Worm (Caenorhabditis elegans) whole organism, midembryonic: Measurements from ENCODE around the gene bpl-1.

ENCODE experiments used
- cog-1 ChIP-seq: sonication (generic microtip); optimal IDR thresholded peaks from 2 replicates; lab custom pipeline; 2016; ENCODE audit warnings: missing genetic modification characterization, missing compliant biosample characterization
- flt-1 ChIP-seq: fragments of 200-800 bp; sonication (Bioruptor generic); IDR thresholded peaks from 2 replicates; pipeline ENCODE4 v1.3.6; 2022; ENCODE audit warnings: missing genetic modification characterization, missing compliant biosample characterization
- ref-1 ChIP-seq: fragments of 200-800 bp; sonication (Bioruptor generic); conservative IDR thresholded peaks from 2 replicates; pipeline ENCODE4 v1.3.6; 2022; ENCODE audit warnings: missing genetic modification reagents, missing genetic modification characterization, missing compliant biosample characterization
- tab-1 ChIP-seq: fragments of 200-800 bp; sonication (Bioruptor generic); IDR thresholded peaks from 2 replicates; pipeline ENCODE4 v1.3.6; 2022; ENCODE audit warnings: missing genetic modification characterization, missing compliant biosample characterization

DNA sequence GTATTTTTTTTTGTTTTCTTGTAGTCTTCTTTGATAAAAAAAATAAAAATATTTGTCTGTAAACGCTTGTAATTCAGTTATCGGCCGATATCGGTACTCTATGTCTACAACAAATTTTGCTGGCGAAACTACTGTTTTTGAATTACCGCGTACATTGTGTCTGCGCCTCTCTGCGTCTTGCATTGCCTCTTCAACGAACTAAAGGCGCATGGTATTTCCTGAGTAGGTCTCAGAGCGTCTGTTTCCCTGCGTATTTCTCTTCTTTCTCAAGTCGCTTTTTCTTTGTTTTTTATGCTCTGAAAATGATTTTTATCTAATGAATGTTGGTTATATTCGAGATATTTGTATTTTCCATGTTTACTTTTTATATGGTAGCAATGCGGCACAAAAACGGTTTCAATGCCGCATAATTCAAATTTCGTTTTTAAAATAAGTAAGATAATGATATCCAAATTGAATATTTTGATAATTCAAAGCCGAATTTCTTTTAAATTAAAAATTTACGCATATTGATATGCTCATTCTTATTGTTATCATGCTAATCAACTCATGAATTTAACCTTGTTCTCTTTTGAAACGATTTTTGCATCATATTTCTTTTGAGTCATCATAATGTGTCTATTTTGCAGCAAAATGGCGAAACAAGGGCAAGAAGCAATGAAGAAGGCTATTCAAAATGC lies 23.1 kb upstream of the bpl-1 start, which contains the start of gene phb-2:
- TF ChIP-seq ref-1 (GFP tag; lab: Robert Waterston, UW) (no peak), flt-1 (GFP tag; lab: Robert Waterston, UW) (0 out of 2 replicates have a peak, but pooled peaks have one; percentile 51), tab-1 (GFP tag; lab: Robert Waterston, UW) (no peak), cog-1 (no peak)
